Fruit fly (Drosophila melanogaster) whole organism: ENCODE measurements around the gene Gclc.

Experiments
- CG8478 ChIP-seq: fragments of >200 bp; optimal IDR thresholded peaks from 2 replicates; lab custom pipeline; 2018; ENCODE audit warnings: inconsistent platforms
- Dll ChIP-seq: fragments of >200 bp; optimal IDR thresholded peaks from 2 replicates; lab custom pipeline; 2017
- EcR ChIP-seq, 2 experiments: fragments of >200 bp; optimal IDR thresholded peaks; 2 replicates each; lab custom pipeline; 2017; ENCODE audit warnings: missing biosample characterization in 2 of 2, missing genetic modification characterization in 2 of 2, missing genetic modification reagents in 2 of 2
- pan ChIP-seq: fragments of >200 bp; optimal IDR thresholded peaks from 2 replicates; lab custom pipeline; 2017
- psq ChIP-seq: fragments of >200 bp; optimal IDR thresholded peaks from 2 replicates; lab custom pipeline; 2017
- usp ChIP-seq: fragments of >200 bp; optimal IDR thresholded peaks from 2 replicates; lab custom pipeline; 2017; ENCODE audit warnings: missing biosample characterization, missing genetic modification characterization, mixed read lengths

Gclc gene

DNA sequence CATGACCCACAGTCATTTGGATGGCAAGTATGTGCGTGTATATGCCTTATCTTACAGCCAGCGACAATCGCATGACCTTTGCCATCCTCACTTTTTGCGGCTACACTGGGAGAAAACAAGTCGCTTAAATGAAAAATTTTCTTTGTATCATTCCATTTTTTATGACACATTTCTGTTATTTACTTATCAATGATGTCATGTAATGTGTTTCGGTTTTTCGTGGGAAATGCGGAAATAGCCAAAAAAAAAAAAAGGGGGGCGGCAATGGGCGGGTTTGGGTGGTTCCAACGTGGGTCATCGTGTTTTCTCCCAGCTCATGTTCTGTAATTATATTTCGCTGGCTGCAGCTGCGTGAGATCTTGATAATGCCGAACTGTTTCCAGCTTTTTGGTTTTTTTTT lies 35.8 kb downstream of the Gclc start:
- no peak for TF ChIP-seq EcR (GFP tag; optimal IDR thresholded peaks at IDR 0.05; lab: Kevin White, UChicago)
- TF ChIP-seq pan (lab: Kevin White, UChicago) = no peak
- TF ChIP-seq CG8478 = no peak
- TF ChIP-seq usp (GFP tag; lab: Kevin White, UChicago) = no peak
- TF ChIP-seq Dll (lab: Kevin White, UChicago) = no peak
- TF ChIP-seq psq = no peak

DNA sequence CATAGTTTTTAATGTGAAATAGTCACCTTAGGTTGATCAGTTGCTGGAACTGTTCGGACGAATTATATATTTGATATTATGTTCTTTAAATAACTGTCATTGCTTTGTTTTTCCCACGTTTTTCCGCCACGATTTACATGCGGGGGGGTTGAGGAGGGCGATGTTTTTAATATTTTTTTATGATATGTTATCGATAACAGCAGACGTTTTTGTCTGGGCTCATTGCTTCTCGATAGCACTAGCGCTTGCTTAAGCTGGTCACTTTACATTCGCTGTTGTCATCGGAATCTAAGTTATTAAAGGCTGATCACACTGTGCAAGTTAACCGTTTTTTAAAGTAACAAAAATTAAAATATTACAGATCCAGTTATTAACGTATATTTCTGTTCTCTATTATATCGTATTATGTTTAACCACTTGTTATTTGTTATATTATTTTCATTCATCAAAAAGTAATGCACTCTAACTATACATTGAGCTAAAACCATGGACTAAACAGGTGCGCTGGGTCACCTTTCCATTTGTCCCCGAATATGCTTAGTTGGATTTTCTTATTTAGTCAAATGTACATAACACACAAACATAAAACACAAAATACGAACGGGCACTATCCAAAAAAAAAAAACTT lies 40.5 kb downstream of the Gclc start, which contains the start of the genes Upf2 and CG1571:
TSS of gene Upf2 (minus strand) at position 167 of the 628 bp plus-strand sequence.
TSS of gene CG1571 (plus strand) at position 578 of the 628 bp plus-strand sequence.
- TF ChIP-seq CG8478 (no peak), usp (GFP tag; lab: Kevin White, UChicago) (no peak), psq (no peak)

dm6 chrX:8063223-8063674 lies 52.7 kb downstream of the Gclc start:
- TF ChIP-seq usp (GFP tag; lab: Kevin White, UChicago) (no peak), EcR (GFP tag; optimal IDR thresholded peaks at IDR 0.05; lab: Kevin White, UChicago) (no peak), CG8478 (no peak), Dll (lab: Kevin White, UChicago) (no peak), pan (lab: Kevin White, UChicago) (no peak), psq (no peak)

DNA sequence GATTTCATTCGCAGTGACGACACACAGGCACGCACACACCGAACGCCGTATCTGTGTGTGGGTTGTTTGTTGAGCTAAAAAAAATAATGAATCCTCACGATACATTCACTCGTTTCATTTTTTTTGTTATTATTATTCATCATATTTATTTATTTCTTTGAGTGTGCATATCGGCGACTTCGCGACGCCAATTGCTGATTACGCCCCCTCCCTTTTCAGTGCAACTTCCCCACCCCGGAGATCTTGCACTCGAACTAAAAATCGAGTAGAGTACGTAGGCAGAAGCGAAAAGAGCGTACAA lies 53.8 kb downstream of the Gclc start:
- TF ChIP-seq EcR (GFP tag; optimal IDR thresholded peaks at IDR 0.05; lab: Kevin White, UChicago) (no peak), Dll (lab: Kevin White, UChicago) (no peak), CG8478 (no peak), usp (GFP tag; lab: Kevin White, UChicago) (no peak), psq (no peak), pan (lab: Kevin White, UChicago) (no peak)

- TF ChIP-seq usp (GFP tag; lab: Kevin White, UChicago) (no peak), pan (lab: Kevin White, UChicago) (no peak), EcR (GFP tag; optimal IDR thresholded peaks at IDR 0.05; lab: Kevin White, UChicago) (no peak), psq (no peak), CG8478 (no peak), Dll (lab: Kevin White, UChicago) (no peak)
Observed at dm6 chrX:8061392-8062179, 54.4 kb downstream of the Gclc start, which contains the start of gene mys. Gene mys, plus strand, starts transcription at chrX:8061645.

DNA sequence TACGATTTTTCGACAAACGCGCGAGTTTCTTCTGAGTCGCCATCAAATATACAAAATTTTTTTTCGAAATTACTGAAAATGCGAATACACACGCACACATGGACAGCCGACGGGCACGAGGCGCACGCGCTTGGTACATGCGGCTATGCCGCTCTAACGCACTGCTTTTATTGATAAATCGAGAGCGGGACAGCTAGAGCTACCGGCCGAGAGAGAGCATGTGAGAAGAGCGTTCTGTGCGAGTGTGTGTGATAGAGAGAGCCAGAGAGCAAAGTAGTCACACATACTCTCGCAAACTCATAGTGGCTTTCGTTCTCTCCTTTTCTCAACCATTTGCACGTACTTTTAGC lies 55.1 kb downstream of the Gclc start:
- TF ChIP-seq usp (GFP tag; lab: Kevin White, UChicago) (no peak), CG8478 (peak; percentile 98), pan (lab: Kevin White, UChicago) (no peak), Dll (lab: Kevin White, UChicago) (peak; percentile 92), psq (no peak), EcR (GFP tag; optimal IDR thresholded peaks at IDR 0.05; lab: Kevin White, UChicago) (no peak)

dm6 chrX:8060148-8060920 lies 55.6 kb downstream of the Gclc start:
- TF ChIP-seq pan (lab: Kevin White, UChicago) = no peak
- TF ChIP-seq psq = no peak

dm6 chrX:8059629-8060028 lies 56.3 kb downstream of the Gclc start:
- TF ChIP-seq psq = no peak
- no peak for TF ChIP-seq EcR (GFP tag; optimal IDR thresholded peaks at IDR 0.05; lab: Kevin White, UChicago)
- no peak for TF ChIP-seq CG8478
- no peak for TF ChIP-seq pan (lab: Kevin White, UChicago)
- no peak for TF ChIP-seq usp (GFP tag; lab: Kevin White, UChicago)
- no peak for TF ChIP-seq Dll (lab: Kevin White, UChicago)

DNA sequence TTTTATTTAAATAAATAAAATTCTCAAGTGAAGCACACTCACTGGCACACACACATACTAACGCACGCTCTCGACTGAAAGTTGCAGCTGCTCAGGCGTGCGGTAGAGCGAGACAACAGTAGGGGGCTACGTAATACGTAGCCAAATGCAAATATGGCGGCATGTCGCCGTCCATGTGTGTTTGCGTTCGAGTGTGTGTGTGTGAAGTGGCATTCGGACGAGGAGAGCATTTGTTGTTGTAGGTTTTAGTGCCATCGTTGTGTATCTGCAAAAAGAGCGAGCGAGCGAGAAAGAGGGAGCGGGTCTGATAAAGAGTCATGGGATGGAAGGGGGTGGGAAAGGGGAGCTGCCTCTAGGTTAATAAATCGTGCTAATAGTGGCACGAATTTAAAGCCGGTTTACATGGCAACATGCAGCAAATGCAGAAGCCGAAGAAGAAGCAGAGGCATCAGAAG lies 57.5 kb downstream of the Gclc start:
- TF ChIP-seq Dll (lab: Kevin White, UChicago) (peak; percentile 59), CG8478 (peak; percentile 55), EcR (GFP tag; optimal IDR thresholded peaks at IDR 0.05; lab: Kevin White, UChicago) (no peak), pan (lab: Kevin White, UChicago) (no peak)

- no peak for TF ChIP-seq usp (GFP tag; lab: Kevin White, UChicago)
- TF ChIP-seq Dll (lab: Kevin White, UChicago) = peak; percentile 40
Observed at dm6 chrX:8057837-8058445, 58.0 kb downstream of the Gclc start.

- TF ChIP-seq Dll (lab: Kevin White, UChicago) (no peak), CG8478 (no peak), pan (lab: Kevin White, UChicago) (no peak), psq (no peak), usp (GFP tag; lab: Kevin White, UChicago) (no peak), EcR (GFP tag; optimal IDR thresholded peaks at IDR 0.05; lab: Kevin White, UChicago) (no peak)
Observed at dm6 chrX:8057299-8057730, 58.6 kb downstream of the Gclc start.
